Fruit fly (Drosophila melanogaster): ENCODE data around the gene Vps13D.

- TF ChIP-seq Crg-1 (GFP tag; optimal IDR thresholded peaks at IDR 0.05) (no peak), CG7101 (tag; optimal IDR thresholded peaks at IDR 0.05) (peak; percentile 68), tj (GFP tag; optimal IDR thresholded peaks at IDR 0.05) (peak; percentile 77)
Measured at dm6 chr3L:12806290-12806743, 51.5 kb downstream of the Vps13D start.

Data from whole organism, adult.